Worm (Caenorhabditis elegans) whole organism, L4 larva: Measurements from ENCODE around the gene C04C11.25.

Source experiments
- F44E2.7 ChIP-seq: fragments of 200-800 bp; sonication (Bioruptor generic); IDR thresholded peaks from 2 replicates; pipeline ENCODE4 v2.1.2; 2022; ENCODE audit warnings: missing genetic modification characterization, missing compliant biosample characterization
- R02D3.7 ChIP-seq: fragments of 150-350 bp; sonication (generic microtip); optimal IDR thresholded peaks from 3 replicates; lab custom pipeline; 2014; ENCODE audit warnings: missing biosample characterization, missing genetic modification characterization
- aly-2 ChIP-seq: sonication (generic microtip); optimal IDR thresholded peaks from 2 replicates; lab custom pipeline; 2018; ENCODE audit warnings: missing biosample characterization, missing genetic modification characterization
- daf-12 ChIP-seq: fragments of 150-350 bp; optimal IDR thresholded peaks from 2 replicates; lab custom pipeline; 2014; ENCODE audit warnings: missing biosample characterization, missing genetic modification reagents, missing genetic modification characterization
- hlh-30 ChIP-seq: sonication (generic microtip); optimal IDR thresholded peaks from 2 replicates; lab custom pipeline; 2017; ENCODE audit warnings: antibody characterized with exemption, mild to moderate bottlenecking, missing genetic modification characterization, missing compliant biosample characterization; ENCODE audit not compliant: insufficient read depth
- nhr-76 ChIP-seq: fragments of 150-350 bp; optimal IDR thresholded peaks from 2 replicates; lab custom pipeline; 2014; ENCODE audit warnings: missing biosample characterization, missing genetic modification characterization
- pha-4 ChIP-seq, 2 experiments: fragments of 150-350 bp in 1 of 2; fragments of 200-800 bp in 1 of 2; sonication (Bioruptor generic) in 1 of 2; IDR thresholded peaks in 1 of 2; optimal IDR thresholded peaks in 1 of 2; 2 replicates each; pipeline versions ENCODE4 v1.3.6 to Lab custom; 2014 to 2022; ENCODE audit warnings: missing genetic modification characterization in 2 of 2, missing genetic modification reagents in 2 of 2, missing biosample characterization in 1 of 2, missing compliant biosample characterization in 1 of 2
- ztf-11 ChIP-seq: fragments of 150-350 bp; optimal IDR thresholded peaks from 2 replicates; lab custom pipeline; 2014; ENCODE audit warnings: missing biosample characterization, missing genetic modification characterization

DNA sequence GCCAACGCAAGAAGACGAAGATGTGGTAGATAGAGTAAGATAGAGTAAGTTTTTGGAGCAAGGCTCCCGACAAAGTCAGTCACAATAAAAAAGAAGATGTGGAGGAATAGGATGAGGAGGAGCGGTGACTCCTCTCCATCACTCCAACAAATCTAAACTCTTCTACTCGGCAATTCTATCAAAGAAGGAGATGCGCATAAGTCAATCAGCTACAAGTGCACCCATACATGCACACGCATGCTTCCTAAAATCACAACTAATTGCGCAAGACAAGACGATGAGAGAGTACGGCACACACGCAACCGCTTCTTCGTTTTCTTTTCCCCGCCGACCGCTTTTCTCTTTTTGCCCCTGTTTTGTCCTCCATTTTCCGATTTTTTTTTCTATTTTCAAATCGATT lies 32.3 kb upstream of the C04C11.25 start:
- no peak for TF ChIP-seq pha-4 (GFP tag; IDR thresholded peaks at IDR 0.05; lab: Robert Waterston, UW)
- no peak for TF ChIP-seq pha-4 (tag; optimal IDR thresholded peaks at IDR 0.05; lab: Kevin White, UChicago)
- no peak for TF ChIP-seq daf-12 (tag; lab: Kevin White, UChicago)
- TF ChIP-seq ztf-11 (tag; lab: Kevin White, UChicago), result no peak
- no peak for TF ChIP-seq hlh-30 (tag; lab: Kevin White, UChicago)
- TF ChIP-seq nhr-76, result no peak
- TF ChIP-seq aly-2 (tag; lab: Kevin White, UChicago), result no peak
- TF ChIP-seq F44E2.7 (GFP tag; lab: Robert Waterston, UW), result no peak
- no peak for TF ChIP-seq R02D3.7 (tag; lab: Kevin White, UChicago)
